Worm (Caenorhabditis elegans): ENCODE data around the gene F54E2.1.

DNA sequence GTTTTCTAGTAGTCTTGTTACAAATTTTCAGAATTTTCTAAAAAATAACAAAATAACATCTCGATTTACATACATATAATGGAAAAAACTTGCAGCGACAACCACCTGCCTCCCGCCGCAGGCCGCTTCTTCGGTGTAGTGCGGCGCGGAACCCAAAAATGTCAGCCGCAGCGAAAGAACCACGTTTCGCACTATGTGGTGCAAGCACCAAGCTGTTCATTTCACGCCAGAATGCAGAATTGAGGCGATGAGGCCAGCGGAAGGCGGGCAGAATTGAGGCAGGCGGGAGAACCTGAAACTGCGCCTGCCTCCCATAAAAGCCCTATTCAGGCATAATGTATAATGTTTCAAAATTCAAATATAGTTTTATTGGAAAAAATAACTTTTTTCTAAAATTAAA is 48.7 kb upstream of the F54E2.1 start:
- no peak for TF ChIP-seq pes-1 (GFP tag; IDR thresholded peaks at IDR 0.05)
- TF ChIP-seq hmbx-1 (tag; optimal IDR thresholded peaks at IDR 0.05), result no peak
- TF ChIP-seq tbx-37 (GFP tag; conservative IDR thresholded peaks at IDR 0.05), result no peak
